Fruit fly (Drosophila melanogaster) S2 (cell line): ENCODE measurements around the gene brat.

ENCODE experiments used
- CG8478 ChIP-seq: fragments of >200 bp; optimal IDR thresholded peaks from 2 replicates; lab custom pipeline; 2018
- CTCF ChIP-seq, 2 experiments: fragments of >200 bp; optimal IDR thresholded peaks; 2 replicates each; lab custom pipeline; 2018

DNA sequence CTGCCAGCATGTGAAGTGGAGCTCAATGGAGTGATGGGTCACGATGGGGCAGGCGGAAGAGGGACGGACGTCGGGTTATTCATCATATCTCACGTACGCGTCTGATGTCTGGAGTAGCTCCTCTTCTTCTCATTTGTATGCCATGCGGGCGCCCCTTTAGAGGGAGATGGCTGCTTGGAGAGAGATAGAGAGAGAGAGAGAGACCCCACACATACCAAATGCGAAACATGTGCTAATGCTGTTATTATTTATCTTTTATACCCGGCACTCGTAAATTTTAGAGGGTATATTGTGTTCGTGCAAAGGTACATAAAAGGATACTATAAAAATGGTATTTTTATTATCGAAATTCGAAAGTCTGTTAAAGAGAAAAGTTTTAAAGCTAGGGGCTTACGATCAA is 12.4 kb downstream of the brat start:
- TF ChIP-seq CG8478 (lab: Kevin White, UChicago) (no peak), CTCF (optimal IDR thresholded peaks at IDR 0.05; lab: Kevin White, UChicago) (no peak)
